Worm (Caenorhabditis elegans) whole organism, late embryonic: Measurements from ENCODE around the gene Y7A5A.5.

Experiments
- dmd-4 ChIP-seq: sonication (generic microtip); optimal IDR thresholded peaks from 2 replicates; lab custom pipeline; 2016; ENCODE audit warnings: borderline replicate concordance, missing genetic modification characterization, missing compliant biosample characterization
- eyg-1 ChIP-seq: sonication (generic microtip); optimal IDR thresholded peaks from 2 replicates; lab custom pipeline; 2016; ENCODE audit warnings: missing genotype, missing genetic modification characterization, missing compliant biosample characterization
- gmeb-2 ChIP-seq: sonication (generic microtip); optimal IDR thresholded peaks from 2 replicates; lab custom pipeline; 2016; ENCODE audit warnings: missing genetic modification characterization, inconsistent platforms, missing compliant biosample characterization
- lin-11 ChIP-seq: fragments of 200-800 bp; sonication (Bioruptor generic); optimal IDR thresholded peaks from 2 replicates; lab custom pipeline; 2018; ENCODE audit warnings: mild to moderate bottlenecking, missing genetic modification characterization, missing compliant biosample characterization
- pha-4 ChIP-seq: fragments of 150-350 bp; optimal IDR thresholded peaks from 2 replicates; lab custom pipeline; 2018; ENCODE audit warnings: missing biosample characterization, missing genetic modification reagents, missing genetic modification characterization

DNA sequence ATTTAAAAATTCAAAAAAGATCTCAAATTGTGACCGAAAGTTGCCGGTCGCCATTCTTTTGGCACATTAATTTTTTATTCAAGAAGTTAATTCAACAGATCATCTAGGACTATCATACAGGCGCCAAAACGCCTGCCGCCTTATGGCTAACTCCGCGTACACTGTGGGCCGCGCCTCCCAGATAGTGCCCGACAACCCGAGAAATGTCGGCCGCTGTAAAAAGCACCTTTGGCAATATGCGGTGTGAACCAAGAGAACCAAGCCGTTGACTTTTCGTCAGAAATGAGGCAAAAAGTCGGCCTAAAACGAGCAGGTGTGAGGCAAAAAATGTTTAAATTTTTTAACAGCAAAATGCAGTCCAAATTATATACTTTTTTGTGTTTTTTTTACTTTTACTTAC lies 27.4 kb downstream of the Y7A5A.5 start:
- TF ChIP-seq dmd-4 (tag; lab: Kevin White, UChicago) = no peak
- TF ChIP-seq eyg-1 = no peak
- TF ChIP-seq gmeb-2 (tag; lab: Kevin White, UChicago) = no peak
- TF ChIP-seq pha-4 (tag; lab: Kevin White, UChicago) = no peak
- TF ChIP-seq lin-11 (tag; lab: Kevin White, UChicago) = no peak
